Worm (Caenorhabditis elegans) whole organism, L2 larva: ENCODE results near the gene cam-1.
A peak's percentile ranks its signal among the peaks of the same experiment; 100 is the strongest.

Experiments used
- C34F6.9 ChIP-seq: fragments of 150-350 bp; optimal IDR thresholded peaks from 2 replicates; lab custom pipeline; 2014; ENCODE audit warnings: missing biosample characterization, missing genetic modification characterization
- F13H6.1 ChIP-seq: sonication (generic microtip); optimal IDR thresholded peaks from 2 replicates; lab custom pipeline; 2016; ENCODE audit warnings: missing genetic modification characterization, missing compliant biosample characterization
- R02D3.7 ChIP-seq: fragments of 150-350 bp; optimal IDR thresholded peaks from 2 replicates; lab custom pipeline; 2014; ENCODE audit warnings: missing biosample characterization, missing genetic modification characterization
- Y55F3AM.14 ChIP-seq: fragments of 200-800 bp; sonication (Bioruptor generic); optimal IDR thresholded peaks from 2 replicates; lab custom pipeline; 2018; ENCODE audit warnings: mild to moderate bottlenecking, missing genetic modification characterization, missing compliant biosample characterization
- ZK546.5 ChIP-seq: sonication (generic microtip); optimal IDR thresholded peaks from 2 replicates; lab custom pipeline; 2017; ENCODE audit warnings: missing biosample characterization, missing genetic modification characterization
- aly-2 ChIP-seq: fragments of 150-350 bp; optimal IDR thresholded peaks from 2 replicates; lab custom pipeline; 2014; ENCODE audit warnings: missing biosample characterization, missing genetic modification characterization
- ama-1 ChIP-seq: fragments of 150-350 bp; optimal IDR thresholded peaks from 2 replicates; lab custom pipeline; 2018; ENCODE audit warnings: inconsistent platforms
- ceh-16 ChIP-seq: fragments of 150-350 bp; optimal IDR thresholded peaks from 2 replicates; lab custom pipeline; 2014; ENCODE audit warnings: missing biosample characterization, missing genetic modification characterization
- ceh-82 ChIP-seq: fragments of 150-350 bp; optimal IDR thresholded peaks from 2 replicates; lab custom pipeline; 2014; ENCODE audit warnings: missing biosample characterization, missing genetic modification characterization
- crh-2 ChIP-seq: sonication (generic microtip); optimal IDR thresholded peaks from 2 replicates; lab custom pipeline; 2017; ENCODE audit warnings: missing biosample characterization, missing genetic modification characterization
- dmd-4 ChIP-seq: sonication (generic microtip); optimal IDR thresholded peaks from 2 replicates; lab custom pipeline; 2017; ENCODE audit warnings: missing biosample characterization, missing genetic modification characterization
- egl-27 ChIP-seq: sonication (generic microtip); optimal IDR thresholded peaks from 3 replicates; lab custom pipeline; 2017; ENCODE audit warnings: missing biosample characterization, missing genetic modification reagents, missing genetic modification characterization
- elt-3 ChIP-seq: sonication (generic microtip); optimal IDR thresholded peaks from 2 replicates; lab custom pipeline; 2017; ENCODE audit warnings: missing biosample characterization, missing genetic modification characterization
- fos-1 ChIP-seq: fragments of 150-350 bp; optimal IDR thresholded peaks from 2 replicates; lab custom pipeline; 2014; ENCODE audit warnings: missing biosample characterization, missing genetic modification characterization
- gmeb-1 ChIP-seq: fragments of 150-350 bp; optimal IDR thresholded peaks from 2 replicates; lab custom pipeline; 2014; ENCODE audit warnings: missing biosample characterization, missing genetic modification characterization
- lin-39 ChIP-seq: fragments of 150-350 bp; optimal IDR thresholded peaks from 2 replicates; lab custom pipeline; 2014; ENCODE audit warnings: missing biosample characterization, missing genetic modification reagents, missing genetic modification characterization
- lsy-2 ChIP-seq, 2 experiments: fragments of 150-350 bp in 1 of 2; sonication (generic microtip) in 1 of 2; optimal IDR thresholded peaks; 2 replicates each; lab custom pipeline; 2014 to 2017; ENCODE audit warnings: missing biosample characterization in 2 of 2, missing genetic modification characterization in 2 of 2
- mab-5 ChIP-seq: fragments of 150-350 bp; optimal IDR thresholded peaks from 2 replicates; lab custom pipeline; 2014; ENCODE audit warnings: missing biosample characterization, missing genetic modification characterization
- mbf-1 ChIP-seq: sonication (generic microtip); optimal IDR thresholded peaks from 2 replicates; lab custom pipeline; 2017; ENCODE audit warnings: missing biosample characterization, missing genetic modification characterization
- mdl-1 ChIP-seq, 2 experiments: fragments of 150-350 bp in 1 of 2; sonication (generic microtip) in 1 of 2; optimal IDR thresholded peaks; 2 replicates each; lab custom pipeline; 2017; ENCODE audit warnings: missing biosample characterization in 2 of 2, missing genetic modification characterization in 2 of 2
- nhr-10 ChIP-seq: sonication (generic microtip); optimal IDR thresholded peaks from 2 replicates; lab custom pipeline; 2017; ENCODE audit warnings: missing biosample characterization, missing genetic modification characterization
- nhr-11 ChIP-seq: fragments of 150-350 bp; optimal IDR thresholded peaks from 2 replicates; lab custom pipeline; 2014; ENCODE audit warnings: missing biosample characterization, missing genetic modification characterization
- nhr-12 ChIP-seq: fragments of 150-350 bp; optimal IDR thresholded peaks from 2 replicates; lab custom pipeline; 2014; ENCODE audit warnings: missing biosample characterization, missing genetic modification characterization
- nhr-129 ChIP-seq: fragments of 150-350 bp; optimal IDR thresholded peaks from 2 replicates; lab custom pipeline; 2014; ENCODE audit warnings: missing biosample characterization, missing genetic modification characterization
- nhr-21 ChIP-seq: fragments of 150-350 bp; optimal IDR thresholded peaks from 2 replicates; lab custom pipeline; 2014; ENCODE audit warnings: missing biosample characterization, missing genetic modification characterization
- nhr-25 ChIP-seq: fragments of 150-350 bp; sonication (generic microtip); optimal IDR thresholded peaks from 3 replicates; lab custom pipeline; 2014; ENCODE audit warnings: missing biosample characterization, missing genetic modification characterization
- nhr-6 ChIP-seq: fragments of 150-350 bp; optimal IDR thresholded peaks from 2 replicates; lab custom pipeline; 2014; ENCODE audit warnings: missing biosample characterization, missing genetic modification characterization
- nhr-77 ChIP-seq: fragments of 150-350 bp; optimal IDR thresholded peaks from 2 replicates; lab custom pipeline; 2014; ENCODE audit warnings: missing biosample characterization, missing genetic modification characterization
- peb-1 ChIP-seq: fragments of 150-350 bp; optimal IDR thresholded peaks from 2 replicates; lab custom pipeline; 2014; ENCODE audit warnings: missing biosample characterization, missing genetic modification characterization
- sma-3 ChIP-seq: sonication (generic microtip); optimal IDR thresholded peaks from 2 replicates; lab custom pipeline; 2016; ENCODE audit warnings: missing genetic modification reagents, missing genetic modification characterization, missing compliant biosample characterization
- sma-9 ChIP-seq, 2 experiments: fragments of 150-350 bp in 1 of 2; sonication (generic microtip) in 1 of 2; optimal IDR thresholded peaks; 2 replicates each; lab custom pipeline; 2014 to 2016; ENCODE audit warnings: missing genetic modification characterization in 2 of 2, mild to moderate bottlenecking in 1 of 2, missing biosample characterization in 1 of 2, missing compliant biosample characterization in 1 of 2, missing genetic modification reagents in 1 of 2, moderate library complexity in 1 of 2
- snpc-4 ChIP-seq: fragments of 150-350 bp; optimal IDR thresholded peaks from 2 replicates; lab custom pipeline; 2014; ENCODE audit warnings: missing biosample characterization, missing genetic modification characterization
- unc-39 ChIP-seq: fragments of 150-350 bp; optimal IDR thresholded peaks from 2 replicates; lab custom pipeline; 2014; ENCODE audit warnings: missing biosample characterization, missing genetic modification characterization
- unc-62 ChIP-seq: fragments of 150-350 bp; optimal IDR thresholded peaks from 2 replicates; lab custom pipeline; 2014; ENCODE audit warnings: missing biosample characterization, missing genetic modification reagents, missing genetic modification characterization
- zag-1 ChIP-seq: fragments of 150-350 bp; optimal IDR thresholded peaks from 2 replicates; lab custom pipeline; 2014; ENCODE audit warnings: missing biosample characterization, missing genetic modification characterization
- ztf-1 ChIP-seq: fragments of 200-800 bp; sonication (Bioruptor generic); conservative IDR thresholded peaks from 2 replicates; pipeline ENCODE4 v1.3.6; 2022; ENCODE audit warnings: missing genetic modification characterization, missing compliant biosample characterization
- ztf-11 ChIP-seq: sonication (generic microtip); optimal IDR thresholded peaks from 2 replicates; lab custom pipeline; 2017; ENCODE audit warnings: missing biosample characterization, missing genetic modification characterization

The cam-1 gene

ce11 chrII:9263784-9264183 lies 46.3 kb downstream of the cam-1 start:
- peak; percentile 22 for TF ChIP-seq nhr-129 (tag; lab: Kevin White, UChicago)
- TF ChIP-seq nhr-10 (tag; lab: Kevin White, UChicago) = no peak
- peak in 1 of 2 experiments; percentile 49 for TF ChIP-seq lsy-2 (tag; optimal IDR thresholded peaks at IDR 0.05; lab: Kevin White, UChicago)
- TF ChIP-seq sma-9 (GFP tag; optimal IDR thresholded peaks at IDR 0.05; lab: Kevin White, UChicago) = peak; percentile 17
- no peak for TF ChIP-seq sma-9 (tag; optimal IDR thresholded peaks at IDR 0.05; lab: Kevin White, UChicago)
- peak; percentile 53 for TF ChIP-seq C34F6.9 (tag; lab: Kevin White, UChicago)

ce11 chrII:9262845-9263402 lies 47.2 kb downstream of the cam-1 start:
- TF ChIP-seq unc-39 (tag; lab: Kevin White, UChicago) (no peak), C34F6.9 (tag; lab: Kevin White, UChicago) (no peak), snpc-4 (no peak), ztf-11 (tag; lab: Kevin White, UChicago) (no peak), ZK546.5 (no peak), mdl-1 (tag; optimal IDR thresholded peaks at IDR 0.05; lab: Kevin White, UChicago) (no peak), unc-62 (GFP tag; lab: Kevin White, UChicago) (no peak), lsy-2 (tag; optimal IDR thresholded peaks at IDR 0.05; lab: Kevin White, UChicago) (no peak), mab-5 (no peak), nhr-11 (tag; lab: Kevin White, UChicago) (no peak), peb-1 (tag; lab: Kevin White, UChicago) (no peak), nhr-6 (tag; lab: Kevin White, UChicago) (no peak), crh-2 (tag; lab: Kevin White, UChicago) (no peak), dmd-4 (tag; lab: Kevin White, UChicago) (no peak), nhr-10 (tag; lab: Kevin White, UChicago) (no peak)

ce11 chrII:9261931-9262562 lies 48.1 kb downstream of the cam-1 start, which contains the start of gene aqp-2:
aqp-2 (minus strand) TSS chrII:9261981.
- TF ChIP-seq C34F6.9 (tag; lab: Kevin White, UChicago) (peak; percentile 17), nhr-129 (tag; lab: Kevin White, UChicago) (peak; percentile 53), ztf-1 (GFP tag; lab: Robert Waterston, UW) (no peak), lin-39 (no peak), mab-5 (no peak), aly-2 (tag; lab: Kevin White, UChicago) (no peak), fos-1 (peak; percentile 2), nhr-77 (no peak), peb-1 (tag; lab: Kevin White, UChicago) (no peak), nhr-6 (tag; lab: Kevin White, UChicago) (no peak), egl-27 (tag; lab: Kevin White, UChicago) (no peak), lsy-2 (tag; optimal IDR thresholded peaks at IDR 0.05; lab: Kevin White, UChicago) (peak in 1 of 2 experiments; percentile 36), nhr-25 (tag; lab: Kevin White, UChicago) (peak; percentile 31), ceh-16 (tag; lab: Kevin White, UChicago) (no peak), nhr-21 (tag; lab: Kevin White, UChicago) (no peak), sma-9 (GFP tag; optimal IDR thresholded peaks at IDR 0.05; lab: Kevin White, UChicago) (peak; percentile 82), sma-9 (tag; optimal IDR thresholded peaks at IDR 0.05; lab: Kevin White, UChicago) (no peak), ama-1 (peak; percentile 17), ceh-82 (tag; lab: Kevin White, UChicago) (no peak), zag-1 (no peak), F13H6.1 (tag; lab: Kevin White, UChicago) (peak; percentile 68), Y55F3AM.14 (no peak)

- TF ChIP-seq mab-5 (no peak), nhr-129 (tag; lab: Kevin White, UChicago) (no peak), dmd-4 (tag; lab: Kevin White, UChicago) (no peak), mbf-1 (tag; lab: Kevin White, UChicago) (no peak), nhr-12 (tag; lab: Kevin White, UChicago) (no peak), nhr-21 (tag; lab: Kevin White, UChicago) (no peak), sma-3 (GFP tag; lab: Kevin White, UChicago) (no peak), fos-1 (no peak), elt-3 (tag; lab: Kevin White, UChicago) (no peak), gmeb-1 (tag; lab: Kevin White, UChicago) (no peak), R02D3.7 (tag; lab: Kevin White, UChicago) (no peak), nhr-77 (no peak), nhr-25 (tag; lab: Kevin White, UChicago) (no peak), nhr-11 (tag; lab: Kevin White, UChicago) (no peak), unc-39 (tag; lab: Kevin White, UChicago) (no peak), ceh-82 (tag; lab: Kevin White, UChicago) (no peak), nhr-10 (tag; lab: Kevin White, UChicago) (no peak), egl-27 (tag; lab: Kevin White, UChicago) (no peak), mdl-1 (tag; optimal IDR thresholded peaks at IDR 0.05; lab: Kevin White, UChicago) (no peak), peb-1 (tag; lab: Kevin White, UChicago) (no peak)
These were observed 48.7 kb downstream of the cam-1 start for ce11 chrII:9261403-9261802.
